Worm (Caenorhabditis elegans): ENCODE data around the gene fbxc-32.

DNA sequence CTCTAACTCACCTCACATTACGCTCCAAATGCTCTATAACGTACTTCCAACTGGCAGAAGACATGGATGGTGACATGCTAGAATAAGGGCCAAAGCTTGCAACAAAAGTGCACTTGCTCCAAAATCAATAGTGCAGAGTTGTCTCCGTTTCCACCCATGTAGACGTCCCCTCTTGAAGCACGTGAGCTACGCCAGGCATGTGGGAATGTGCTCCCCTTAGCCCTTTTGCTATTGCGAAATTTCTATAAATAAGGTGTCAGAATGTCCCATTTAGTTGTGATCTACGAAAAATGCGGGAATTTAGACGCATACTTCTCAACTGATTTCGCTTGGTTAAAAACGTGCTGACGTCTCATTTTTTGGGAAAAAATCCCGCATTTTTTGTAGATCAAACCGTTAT is 2.4 kb upstream of the fbxc-32 start:
- no peak for TF ChIP-seq him-1 (tag; optimal IDR thresholded peaks at IDR 0.05)
- no peak for TF ChIP-seq dao-5 (tag; optimal IDR thresholded peaks at IDR 0.05)
